Worm (Caenorhabditis elegans) whole organism, L4 larva: ENCODE measurements around the gene miro-1.

Experiments used
- D1046.2 ChIP-seq: fragments of 200-800 bp; sonication (Bioruptor generic); IDR thresholded peaks from 2 replicates; pipeline ENCODE4 v1.3.6; 2022; ENCODE audit warnings: missing genetic modification characterization, missing compliant biosample characterization
- F44E2.7 ChIP-seq: fragments of 200-800 bp; sonication (Bioruptor generic); IDR thresholded peaks from 2 replicates; pipeline ENCODE4 v2.1.2; 2022; ENCODE audit warnings: missing genetic modification characterization, missing compliant biosample characterization
- T26A8.4 ChIP-seq: fragments of 200-800 bp; sonication (Bioruptor generic); IDR thresholded peaks from 2 replicates; pipeline ENCODE4 v1.3.6; 2022; ENCODE audit warnings: missing genetic modification characterization, missing compliant biosample characterization
- Y105C5A.15 ChIP-seq: fragments of 200-800 bp; sonication (Bioruptor generic); IDR thresholded peaks from 2 replicates; pipeline ENCODE4 v1.3.6; 2022; ENCODE audit warnings: missing genetic modification characterization, missing compliant biosample characterization
- Y48G9A.11 ChIP-seq: fragments of 200-800 bp; sonication (Bioruptor generic); IDR thresholded peaks from 2 replicates; pipeline ENCODE4 v1.3.6; 2022; ENCODE audit warnings: missing genetic modification reagents, missing genetic modification characterization, missing compliant biosample characterization
- Y75B8A.6 ChIP-seq: fragments of 200-800 bp; sonication (Bioruptor generic); IDR thresholded peaks from 2 replicates; pipeline ENCODE4 v1.3.6; 2022; ENCODE audit warnings: missing genetic modification reagents, missing genetic modification characterization, missing compliant biosample characterization
- ZK337.2 ChIP-seq: fragments of 200-800 bp; sonication (Bioruptor generic); IDR thresholded peaks from 2 replicates; pipeline ENCODE4 v1.3.6; 2022; ENCODE audit warnings: missing genetic modification reagents, missing genetic modification characterization, missing compliant biosample characterization
- aha-1 ChIP-seq: fragments of 150-350 bp; peaks from one replicate; lab custom pipeline; 2014; ENCODE audit warnings: missing biosample characterization, missing genetic modification characterization
- aly-2 ChIP-seq: sonication (generic microtip); optimal IDR thresholded peaks from 2 replicates; lab custom pipeline; 2018; ENCODE audit warnings: missing biosample characterization, missing genetic modification characterization
- ama-1 ChIP-seq: fragments of 150-350 bp; optimal IDR thresholded peaks from 2 replicates; lab custom pipeline; 2014; ENCODE audit warnings: inconsistent platforms, mixed read lengths
- arid-1 ChIP-seq: fragments of 200-800 bp; sonication (Bioruptor generic); conservative IDR thresholded peaks from 2 replicates; pipeline ENCODE4 v1.3.6; 2022; ENCODE audit warnings: missing genetic modification reagents, missing genetic modification characterization, missing compliant biosample characterization
- ceh-44 ChIP-seq: fragments of 200-800 bp; sonication (Bioruptor generic); IDR thresholded peaks from 2 replicates; pipeline ENCODE4 v1.3.6; 2022; ENCODE audit warnings: missing genetic modification reagents, missing genetic modification characterization, missing compliant biosample characterization
- ceh-62 ChIP-seq: sonication (generic microtip); optimal IDR thresholded peaks from 2 replicates; lab custom pipeline; 2017; ENCODE audit warnings: missing biosample characterization, missing genetic modification characterization
- ces-1 ChIP-seq: fragments of 150-350 bp; sonication (generic microtip); optimal IDR thresholded peaks from 4 replicates; lab custom pipeline; 2014; ENCODE audit warnings: missing biosample characterization, missing genetic modification reagents, missing genetic modification characterization
- cey-2 ChIP-seq: sonication (generic microtip); optimal IDR thresholded peaks from 3 replicates; lab custom pipeline; 2017; ENCODE audit warnings: missing genetic modification characterization, mild to moderate bottlenecking, missing compliant biosample characterization, antibody characterized with exemption, borderline replicate concordance; ENCODE audit not compliant: insufficient read depth
- ctbp-1 ChIP-seq: fragments of 200-800 bp; sonication (Bioruptor generic); IDR thresholded peaks from 2 replicates; pipeline ENCODE4 v1.3.6; 2022; ENCODE audit warnings: missing genetic modification reagents, missing genetic modification characterization, missing compliant biosample characterization
- daf-16 ChIP-seq, 3 experiments: sonication (generic microtip); optimal IDR thresholded peaks; 2 replicates each; lab custom pipeline; 2016 to 2017; ENCODE audit warnings: missing genetic modification characterization in 3 of 3, missing genetic modification reagents in 3 of 3, mild to moderate bottlenecking in 2 of 3, missing compliant biosample characterization in 2 of 3, missing biosample characterization in 1 of 3, moderate library complexity in 1 of 3
- daf-8 ChIP-seq: fragments of 200-800 bp; sonication (Bioruptor generic); IDR thresholded peaks from 2 replicates; pipeline ENCODE4 v1.3.6; 2022; ENCODE audit warnings: missing genetic modification characterization, missing compliant biosample characterization
- dmd-8 ChIP-seq: fragments of 200-800 bp; sonication (Bioruptor generic); IDR thresholded peaks from 2 replicates; pipeline ENCODE4 v1.3.6; 2022; ENCODE audit warnings: missing genetic modification characterization, missing compliant biosample characterization
- dmd-9 ChIP-seq: fragments of 200-800 bp; sonication (Bioruptor generic); IDR thresholded peaks from 2 replicates; pipeline ENCODE4 v1.3.6; 2022; ENCODE audit warnings: missing genetic modification reagents, missing genetic modification characterization, missing compliant biosample characterization
- duxl-1 ChIP-seq: sonication (generic microtip); optimal IDR thresholded peaks from 2 replicates; lab custom pipeline; 2016; ENCODE audit warnings: mild to moderate bottlenecking, missing genetic modification characterization, moderate library complexity, missing compliant biosample characterization; ENCODE audit not compliant: poor library complexity
- dve-1 ChIP-seq: sonication (generic microtip); optimal IDR thresholded peaks from 2 replicates; lab custom pipeline; 2017; ENCODE audit warnings: antibody characterized with exemption, mild to moderate bottlenecking, missing genetic modification characterization, missing compliant biosample characterization; ENCODE audit not compliant: insufficient read depth
- egl-43 ChIP-seq: fragments of 200-800 bp; sonication (Bioruptor generic); IDR thresholded peaks from 2 replicates; pipeline ENCODE4 v1.3.6; 2022; ENCODE audit warnings: missing genetic modification reagents, missing genetic modification characterization, missing compliant biosample characterization
- fos-1 ChIP-seq: fragments of 150-350 bp; optimal IDR thresholded peaks from 2 replicates; lab custom pipeline; 2014; ENCODE audit warnings: missing biosample characterization, missing genetic modification characterization
- gei-8 ChIP-seq: fragments of 200-800 bp; sonication (Bioruptor generic); optimal IDR thresholded peaks from 2 replicates; lab custom pipeline; 2018; ENCODE audit warnings: mild to moderate bottlenecking, missing genetic modification characterization, missing compliant biosample characterization
- hif-1 ChIP-seq, 2 experiments: sonication (generic microtip); optimal IDR thresholded peaks; 2 replicates each; lab custom pipeline; 2016 to 2017; ENCODE audit warnings: missing compliant biosample characterization in 2 of 2, missing genetic modification characterization in 2 of 2, missing genetic modification reagents in 2 of 2, missing genotype in 2 of 2, mild to moderate bottlenecking in 1 of 2
- hlh-11 ChIP-seq: fragments of 200-800 bp; sonication (Bioruptor generic); optimal IDR thresholded peaks from 2 replicates; lab custom pipeline; 2018; ENCODE audit warnings: mild to moderate bottlenecking, missing genetic modification characterization, missing compliant biosample characterization
- hmg-1.1 ChIP-seq: fragments of 200-800 bp; sonication (Bioruptor generic); IDR thresholded peaks from 2 replicates; pipeline ENCODE4 v1.3.6; 2022; ENCODE audit warnings: missing genetic modification reagents, missing genetic modification characterization, missing compliant biosample characterization
- jun-1 ChIP-seq: fragments of 150-350 bp; optimal IDR thresholded peaks from 2 replicates; lab custom pipeline; 2014; ENCODE audit warnings: missing biosample characterization, missing genetic modification reagents, missing genetic modification characterization
- lin-13 ChIP-seq: fragments of 150-350 bp; optimal IDR thresholded peaks from 2 replicates; lab custom pipeline; 2014; ENCODE audit warnings: missing biosample characterization, missing genetic modification reagents, missing genetic modification characterization
- lir-3 ChIP-seq: sonication (generic microtip); optimal IDR thresholded peaks from 2 replicates; lab custom pipeline; 2016; ENCODE audit warnings: mild to moderate bottlenecking, missing genetic modification characterization, missing compliant biosample characterization
- lsy-2 ChIP-seq, 2 experiments: fragments of 150-350 bp in 1 of 2; sonication (generic microtip) in 1 of 2; optimal IDR thresholded peaks; 2 replicates each; lab custom pipeline; 2014 to 2017; ENCODE audit warnings: missing biosample characterization in 2 of 2, missing genetic modification characterization in 2 of 2
- mdt-29 ChIP-seq: fragments of 200-800 bp; sonication (Bioruptor generic); IDR thresholded peaks from 2 replicates; pipeline ENCODE4 v1.3.6; 2022; ENCODE audit warnings: missing genetic modification reagents, missing genetic modification characterization, missing compliant biosample characterization
- mep-1 ChIP-seq: fragments of 150-350 bp; sonication (generic microtip); optimal IDR thresholded peaks from 3 replicates; lab custom pipeline; 2014; ENCODE audit warnings: missing biosample characterization, missing genetic modification characterization
- mes-2 ChIP-seq: sonication (generic microtip); optimal IDR thresholded peaks from 2 replicates; lab custom pipeline; 2016; ENCODE audit warnings: missing genotype, mild to moderate bottlenecking, missing genetic modification characterization, missing compliant biosample characterization; ENCODE audit not compliant: poor library complexity, severe bottlenecking
- nhr-10 ChIP-seq: fragments of 150-350 bp; optimal IDR thresholded peaks from 2 replicates; lab custom pipeline; 2014; ENCODE audit warnings: missing biosample characterization, missing genetic modification characterization
- nhr-102 ChIP-seq: sonication (generic microtip); optimal IDR thresholded peaks from 2 replicates; lab custom pipeline; 2016; ENCODE audit warnings: mild to moderate bottlenecking, missing genetic modification characterization, moderate library complexity, missing compliant biosample characterization
- nhr-11 ChIP-seq: fragments of 150-350 bp; optimal IDR thresholded peaks from 2 replicates; lab custom pipeline; 2014; ENCODE audit warnings: missing biosample characterization, missing genetic modification characterization
- nhr-111 ChIP-seq: fragments of 200-800 bp; sonication (Bioruptor generic); optimal IDR thresholded peaks from 2 replicates; lab custom pipeline; 2018; ENCODE audit warnings: mild to moderate bottlenecking, missing genetic modification characterization, missing compliant biosample characterization
- nhr-237 ChIP-seq: sonication (generic microtip); optimal IDR thresholded peaks from 2 replicates; lab custom pipeline; 2017; ENCODE audit warnings: missing biosample characterization, missing genetic modification characterization
- nhr-41 ChIP-seq: fragments of 200-800 bp; sonication (Bioruptor generic); IDR thresholded peaks from 2 replicates; pipeline ENCODE4 v1.3.6; 2022; ENCODE audit warnings: missing genetic modification reagents, missing genetic modification characterization, missing compliant biosample characterization
- nhr-48 ChIP-seq: sonication (generic microtip); optimal IDR thresholded peaks from 2 replicates; lab custom pipeline; 2016; ENCODE audit warnings: mild to moderate bottlenecking, missing genetic modification characterization, missing compliant biosample characterization
- nhr-6 ChIP-seq: fragments of 150-350 bp; optimal IDR thresholded peaks from 2 replicates; lab custom pipeline; 2014; ENCODE audit warnings: missing biosample characterization, missing genetic modification characterization
- spr-1 ChIP-seq: sonication (generic microtip); optimal IDR thresholded peaks from 2 replicates; lab custom pipeline; 2016; ENCODE audit warnings: mild to moderate bottlenecking, missing genetic modification characterization, missing compliant biosample characterization
- tag-97 ChIP-seq: fragments of 200-800 bp; sonication (Bioruptor generic); IDR thresholded peaks from 2 replicates; pipeline ENCODE4 v1.3.6; 2022; ENCODE audit warnings: missing genetic modification characterization, missing compliant biosample characterization
- tra-1 ChIP-seq: fragments of 200-800 bp; sonication (Bioruptor generic); IDR thresholded peaks from 2 replicates; pipeline ENCODE4 v1.3.6; 2022; ENCODE audit warnings: missing genetic modification reagents, missing genetic modification characterization, missing compliant biosample characterization
- unc-62 ChIP-seq, 3 experiments: fragments of 150-350 bp in 1 of 3; sonication (generic microtip); optimal IDR thresholded peaks in 2 of 3; peaks in 1 of 3; 1 replicate in 1 of 3; 2 replicates in 2 of 3; lab custom pipeline; 2014 to 2017; ENCODE audit warnings: missing biosample characterization in 3 of 3, missing genetic modification characterization in 3 of 3, missing genetic modification reagents in 3 of 3, missing genotype in 1 of 3
- zfp-2 ChIP-seq: sonication (generic microtip); optimal IDR thresholded peaks from 2 replicates; lab custom pipeline; 2016; ENCODE audit warnings: mild to moderate bottlenecking, missing genetic modification characterization, missing compliant biosample characterization

miro-1 gene

DNA sequence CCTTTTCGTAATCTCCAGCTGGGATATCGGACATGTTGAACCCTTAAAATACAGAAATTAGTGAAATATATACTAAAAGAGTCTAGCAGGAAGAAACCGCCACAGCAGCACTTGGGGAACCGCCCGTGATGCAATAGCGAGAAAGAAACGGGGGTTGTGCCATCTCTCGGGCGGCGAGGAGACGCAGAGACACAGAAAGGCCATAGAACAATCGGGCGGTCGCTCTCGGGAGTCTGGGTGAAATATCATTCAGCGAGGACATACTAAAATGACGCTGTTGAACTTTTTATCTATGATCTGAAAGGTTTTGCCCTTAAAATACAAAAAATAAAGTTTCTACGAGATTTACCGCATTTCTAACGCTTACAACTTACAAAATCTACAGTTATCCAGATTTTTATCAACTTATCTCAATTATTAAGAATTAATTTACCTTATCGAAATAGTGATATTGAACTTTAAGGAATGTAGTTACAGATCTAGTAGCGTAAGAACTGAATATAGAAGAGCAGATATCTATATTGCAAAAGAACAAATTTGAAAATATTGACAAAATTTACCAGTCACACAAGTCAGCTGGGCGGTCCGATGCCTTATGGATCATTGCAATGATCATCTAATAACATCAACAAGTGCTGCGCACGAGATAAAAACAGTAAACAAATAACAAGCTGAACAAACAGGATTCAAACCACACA lies 33.0 kb upstream of the miro-1 start, which contains the start of gene cyc-2.1 (continued):
- TF ChIP-seq mdt-29 (GFP tag; lab: Robert Waterston, UW) (no peak), Y75B8A.6 (GFP tag; lab: Robert Waterston, UW) (0 out of 2 replicates have a peak, but pooled peaks have one; percentile 22), F44E2.7 (GFP tag; lab: Robert Waterston, UW) (0 out of 2 replicates have a peak, but pooled peaks have one; percentile 9), unc-62 (GFP tag; optimal IDR thresholded peaks at IDR 0.05 in 1 of 2; lab: Kevin White, UChicago) (peak in 1 of 2 experiments; percentile 8), unc-62 (tag; optimal IDR thresholded peaks at IDR 0.05; lab: Kevin White, UChicago) (no peak), arid-1 (GFP tag; lab: Robert Waterston, UW) (peak; percentile 71), ZK337.2 (no peak), dmd-9 (GFP tag; lab: Robert Waterston, UW) (no peak), ctbp-1 (GFP tag; lab: Robert Waterston, UW) (0 out of 2 replicates have a peak, but pooled peaks have one; percentile 44), nhr-10 (tag; lab: Kevin White, UChicago) (peak; percentile 76), nhr-41 (no peak), zfp-2 (tag; lab: Kevin White, UChicago) (peak; percentile 11), egl-43 (GFP tag; lab: Robert Waterston, UW) (peak; percentile 84), duxl-1 (no peak), dmd-8 (GFP tag; lab: Robert Waterston, UW) (0 out of 2 replicates have a peak, but pooled peaks have one; percentile 54), Y48G9A.11 (GFP tag; lab: Robert Waterston, UW) (peak; percentile 28; the same call in 1 of the 2 replicates), ceh-44 (GFP tag; lab: Robert Waterston, UW) (no peak), aly-2 (no peak), jun-1 (tag; lab: Kevin White, UChicago) (peak; percentile 24), hif-1 (tag; optimal IDR thresholded peaks at IDR 0.05; lab: Kevin White, UChicago) (no peak), mep-1 (peak; percentile 80), lsy-2 (tag; optimal IDR thresholded peaks at IDR 0.05; lab: Kevin White, UChicago) (peak; percentile 79 to 90), tag-97 (GFP tag; lab: Robert Waterston, UW) (no peak), cey-2 (tag; lab: Kevin White, UChicago) (no peak), nhr-11 (tag; lab: Kevin White, UChicago) (peak; percentile 52), daf-8 (no peak), hmg-1.1 (peak; percentile 51; the same call in 1 of the 2 replicates), D1046.2 (GFP tag; lab: Robert Waterston, UW) (no peak), Y105C5A.15 (GFP tag; lab: Robert Waterston, UW) (peak; percentile 64), dve-1 (tag; lab: Kevin White, UChicago) (peak; percentile 62), gei-8 (GFP tag; lab: Kevin White, UChicago) (no peak), T26A8.4 (GFP tag; lab: Robert Waterston, UW) (peak; percentile 73), spr-1 (tag; lab: Kevin White, UChicago) (peak; percentile 15), nhr-102 (peak; percentile 47), nhr-48 (tag; lab: Kevin White, UChicago) (peak; percentile 57), fos-1 (no peak), nhr-6 (tag; lab: Kevin White, UChicago) (peak; percentile 61), daf-16 (GFP tag; optimal IDR thresholded peaks at IDR 0.05; lab: Kevin White, UChicago) (no peak), daf-16 (tag; optimal IDR thresholded peaks at IDR 0.05; lab: Kevin White, UChicago) (peak; percentile 44), mes-2 (tag; lab: Kevin White, UChicago) (peak; percentile 76), lir-3 (no peak), ceh-62 (tag; lab: Kevin White, UChicago) (no peak), lin-13 (GFP tag; lab: Kevin White, UChicago) (peak; percentile 36), nhr-111 (GFP tag; lab: Kevin White, UChicago) (no peak), ama-1 (lab: Kevin White, UChicago) (peak; percentile 78), nhr-237 (tag; lab: Kevin White, UChicago) (peak; percentile 21), aha-1 (tag; lab: Kevin White, UChicago) (peak; percentile 92), hlh-11 (tag; lab: Kevin White, UChicago) (peak; percentile 85), ces-1 (no peak), tra-1 (peak; percentile 10; the same call in 1 of the 2 replicates)
